Worm (Caenorhabditis elegans) whole organism, young adult: ENCODE results near the gene F52E1.5.

Experiments
- F10E7.11 ChIP-seq: sonication (generic microtip); optimal IDR thresholded peaks from 2 replicates; lab custom pipeline; 2017; ENCODE audit warnings: mild to moderate bottlenecking, missing genetic modification characterization, moderate library complexity, missing compliant biosample characterization
- mxl-1 ChIP-seq: sonication (generic microtip); optimal IDR thresholded peaks from 2 replicates; lab custom pipeline; 2016; ENCODE audit warnings: missing genetic modification characterization, missing compliant biosample characterization
- pha-4 ChIP-seq: fragments of 150-350 bp; sonication (generic microtip); optimal IDR thresholded peaks from 2 replicates; lab custom pipeline; 2014; ENCODE audit warnings: missing biosample characterization, missing genetic modification reagents, missing genetic modification characterization
- unc-62 ChIP-seq: fragments of 150-350 bp; optimal IDR thresholded peaks from 2 replicates; lab custom pipeline; 2014; ENCODE audit warnings: missing biosample characterization, missing genetic modification reagents, missing genetic modification characterization
- ztf-22 ChIP-seq: fragments of 200-800 bp; sonication (Bioruptor generic); optimal IDR thresholded peaks from 2 replicates; lab custom pipeline; 2018; ENCODE audit warnings: mild to moderate bottlenecking, missing genetic modification characterization, moderate library complexity, missing compliant biosample characterization
- ztf-3 ChIP-seq: fragments of 200-800 bp; sonication (Bioruptor generic); optimal IDR thresholded peaks from 2 replicates; lab custom pipeline; 2018; ENCODE audit warnings: mild to moderate bottlenecking, missing genetic modification characterization, missing compliant biosample characterization

- TF ChIP-seq ztf-3 (GFP tag; lab: Kevin White, UChicago): no peak
- no peak for TF ChIP-seq F10E7.11 (tag; lab: Kevin White, UChicago)
- no peak for TF ChIP-seq unc-62 (GFP tag; lab: Kevin White, UChicago)
- TF ChIP-seq ztf-22 (GFP tag; lab: Kevin White, UChicago): no peak
- TF ChIP-seq pha-4 (tag; lab: Kevin White, UChicago): no peak
- TF ChIP-seq mxl-1: no peak
Observed at ce11 chrV:8401267-8401666, 22.0 kb downstream of the F52E1.5 start.
